Fruit fly (Drosophila melanogaster): ENCODE data around the gene dhd.

dm6 chrX:5323636-5324035 is 11.7 kb downstream of the dhd start, which contains the start of gene Mcm3:
- TF ChIP-seq Sin3A (optimal IDR thresholded peaks at IDR 0.05) (no peak), psq (optimal IDR thresholded peaks at IDR 0.05) (no peak), h (optimal IDR thresholded peaks at IDR 0.05) (no peak), ttk (optimal IDR thresholded peaks at IDR 0.05) (no peak)
